Fruit fly (Drosophila melanogaster) whole organism, adult: ENCODE data around the gene CG33107.

Source experiments
- CG11617 ChIP-seq: fragments of 200-800 bp; sonication (Bioruptor generic); optimal IDR thresholded peaks from 2 replicates; lab custom pipeline; 2017; ENCODE audit warnings: mild to moderate bottlenecking, missing biosample characterization, missing genetic modification reagents, missing genetic modification characterization
- Clk ChIP-seq: fragments of 200-800 bp; sonication (Bioruptor generic); optimal IDR thresholded peaks from 2 replicates; lab custom pipeline; 2017; ENCODE audit warnings: missing biosample characterization, missing genetic modification characterization
- Crg-1 ChIP-seq: fragments of 200-800 bp; sonication (Bioruptor generic); optimal IDR thresholded peaks from 2 replicates; lab custom pipeline; 2016; ENCODE audit warnings: missing biosample characterization, missing genetic modification characterization
- Hr96 ChIP-seq: fragments of 200-800 bp; sonication (Bioruptor generic); optimal IDR thresholded peaks from 2 replicates; lab custom pipeline; 2016; ENCODE audit warnings: missing biosample characterization, missing genetic modification characterization
- Mnt ChIP-seq: fragments of 200-800 bp; sonication (Bioruptor generic); optimal IDR thresholded peaks from 2 replicates; lab custom pipeline; 2016; ENCODE audit warnings: missing biosample characterization, mild to moderate bottlenecking, missing genetic modification characterization
- cic ChIP-seq: fragments of 200-800 bp; sonication (Bioruptor generic); optimal IDR thresholded peaks from 2 replicates; lab custom pipeline; 2017; ENCODE audit warnings: missing biosample characterization, mild to moderate bottlenecking, missing genetic modification characterization, moderate library complexity
- cnc ChIP-seq, 2 experiments: fragments of >200 bp; optimal IDR thresholded peaks; 2 replicates each; lab custom pipeline; 2017
- kay ChIP-seq: fragments of 200-800 bp; sonication (Bioruptor generic); peaks from one replicate; lab custom pipeline; 2016; ENCODE audit warnings: missing biosample characterization, missing genetic modification characterization, borderline replicate concordance
- ovo ChIP-seq: fragments of 200-800 bp; sonication (Bioruptor generic); optimal IDR thresholded peaks from 2 replicates; lab custom pipeline; 2016; ENCODE audit warnings: missing biosample characterization, missing genetic modification characterization
- pad ChIP-seq: fragments of 200-800 bp; sonication (Bioruptor generic); optimal IDR thresholded peaks from 3 replicates; lab custom pipeline; 2017; ENCODE audit warnings: missing biosample characterization, missing genetic modification characterization, mild to moderate bottlenecking, moderate library complexity, missing genetic modification reagents
- tj ChIP-seq: fragments of 200-800 bp; sonication (Bioruptor generic); optimal IDR thresholded peaks from 3 replicates; lab custom pipeline; 2017; ENCODE audit warnings: missing biosample characterization, mild to moderate bottlenecking, missing genetic modification characterization, moderate library complexity

DNA sequence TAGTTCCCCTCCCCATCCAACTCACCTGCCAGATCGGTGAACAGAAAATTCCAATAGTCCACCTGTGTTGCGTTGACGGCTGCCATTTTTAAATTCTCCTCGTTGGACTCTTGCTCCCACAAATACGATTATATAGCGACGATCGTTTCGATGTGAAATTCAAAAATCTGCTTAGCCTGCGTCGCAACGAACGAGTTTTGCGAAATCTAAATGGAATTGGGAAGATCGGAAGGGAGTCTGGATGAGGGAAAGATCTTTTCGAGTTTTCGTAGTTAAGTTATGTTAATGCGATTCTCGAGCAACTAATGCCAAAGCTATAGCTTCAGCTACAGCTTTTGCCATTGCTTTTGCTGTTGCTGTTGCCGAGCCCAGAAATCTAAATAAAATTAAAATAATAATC, 24.3 kb downstream of the CG33107 start:
- TF ChIP-seq Mnt (GFP tag; lab: Kevin White, UChicago) (no peak), pad (GFP tag; lab: Kevin White, UChicago) (no peak), Clk (GFP tag; lab: Kevin White, UChicago) (no peak), Hr96 (no peak), tj (GFP tag; lab: Kevin White, UChicago) (no peak), CG11617 (GFP tag; lab: Kevin White, UChicago) (no peak), cic (GFP tag; lab: Kevin White, UChicago) (no peak), ovo (GFP tag; lab: Kevin White, UChicago) (no peak), cnc (optimal IDR thresholded peaks at IDR 0.05; lab: Kevin White, UChicago) (no peak), kay (no peak), Crg-1 (GFP tag; lab: Kevin White, UChicago) (no peak)
